Worm (Caenorhabditis elegans) whole organism, young adult: ENCODE results near the gene ssq-2.

Source experiments
- B0261.1 ChIP-seq: sonication (generic microtip); optimal IDR thresholded peaks from 2 replicates; lab custom pipeline; 2016; ENCODE audit warnings: mild to moderate bottlenecking, missing genetic modification characterization, moderate library complexity, missing compliant biosample characterization
- F22D6.2 ChIP-seq: sonication (generic microtip); optimal IDR thresholded peaks from 2 replicates; lab custom pipeline; 2016; ENCODE audit warnings: mild to moderate bottlenecking, missing genetic modification characterization, missing compliant biosample characterization
- F23B12.7 ChIP-seq: sonication (generic microtip); optimal IDR thresholded peaks from 2 replicates; lab custom pipeline; 2017; ENCODE audit warnings: missing genetic modification characterization, mild to moderate bottlenecking, missing compliant biosample characterization, antibody characterized with exemption, moderate library complexity; ENCODE audit not compliant: insufficient read depth
- T07F8.4 ChIP-seq: sonication (generic microtip); optimal IDR thresholded peaks from 2 replicates; lab custom pipeline; 2016; ENCODE audit warnings: mild to moderate bottlenecking, missing genetic modification characterization, moderate library complexity, missing compliant biosample characterization
- T26A5.8 ChIP-seq: sonication (generic microtip); optimal IDR thresholded peaks from 2 replicates; lab custom pipeline; 2016; ENCODE audit warnings: missing genetic modification characterization, missing compliant biosample characterization
- Y53G8AR.9 ChIP-seq: fragments of 200-800 bp; sonication (Bioruptor generic); conservative IDR thresholded peaks from 2 replicates; pipeline ENCODE4 v1.3.6; 2022; ENCODE audit warnings: missing genetic modification reagents, missing genetic modification characterization, missing compliant biosample characterization
- ZK185.1 ChIP-seq: sonication (generic microtip); optimal IDR thresholded peaks from 2 replicates; lab custom pipeline; 2016; ENCODE audit warnings: mild to moderate bottlenecking, missing genetic modification characterization, missing compliant biosample characterization; ENCODE audit not compliant: poor library complexity, severe bottlenecking
- ama-1 ChIP-seq, 3 experiments: fragments of 150-350 bp in 1 of 3; sonication (generic microtip) in 2 of 3; optimal IDR thresholded peaks; 2 replicates each; lab custom pipeline; 2014 to 2018; ENCODE audit warnings: missing biosample characterization in 2 of 3, missing genetic modification characterization in 2 of 3, missing genetic modification reagents in 2 of 3
- aptf-2 ChIP-seq: fragments of 200-800 bp; sonication (Bioruptor generic); conservative IDR thresholded peaks from 2 replicates; pipeline ENCODE4 v1.3.6; 2022; ENCODE audit warnings: missing genetic modification reagents, missing genetic modification characterization, missing compliant biosample characterization
- atf-7 ChIP-seq: sonication (generic microtip); optimal IDR thresholded peaks from 2 replicates; lab custom pipeline; 2017; ENCODE audit warnings: mild to moderate bottlenecking, missing genetic modification characterization, missing compliant biosample characterization
- ceh-100 ChIP-seq: fragments of 200-800 bp; sonication (Bioruptor generic); IDR thresholded peaks from 2 replicates; pipeline ENCODE4 v1.3.6; 2022; ENCODE audit warnings: missing genetic modification reagents, missing genetic modification characterization, missing compliant biosample characterization
- ceh-27 ChIP-seq: fragments of 200-800 bp; sonication (Bioruptor generic); optimal IDR thresholded peaks from 2 replicates; lab custom pipeline; 2018; ENCODE audit warnings: mild to moderate bottlenecking, missing genetic modification characterization, moderate library complexity, missing compliant biosample characterization
- ceh-91 ChIP-seq: fragments of 200-800 bp; sonication (Bioruptor generic); IDR thresholded peaks from 2 replicates; pipeline ENCODE4 v1.3.6; 2022; ENCODE audit warnings: missing genetic modification reagents, missing genetic modification characterization, missing compliant biosample characterization
- chd-7 ChIP-seq: sonication (generic microtip); optimal IDR thresholded peaks from 2 replicates; lab custom pipeline; 2016; ENCODE audit warnings: mild to moderate bottlenecking, missing genetic modification characterization, moderate library complexity, missing compliant biosample characterization
- dpff-1 ChIP-seq: sonication (generic microtip); optimal IDR thresholded peaks from 2 replicates; lab custom pipeline; 2017; ENCODE audit warnings: mild to moderate bottlenecking, missing genetic modification characterization, missing compliant biosample characterization
- ets-4 ChIP-seq: fragments of 200-800 bp; sonication (Bioruptor generic); optimal IDR thresholded peaks from 2 replicates; lab custom pipeline; 2018; ENCODE audit warnings: mild to moderate bottlenecking, missing genetic modification characterization, missing compliant biosample characterization
- him-1 ChIP-seq: sonication (generic microtip); optimal IDR thresholded peaks from 2 replicates; lab custom pipeline; 2016; ENCODE audit warnings: missing genotype, missing genetic modification reagents, missing genetic modification characterization, missing compliant biosample characterization
- hlh-12 ChIP-seq: sonication (generic microtip); optimal IDR thresholded peaks from 2 replicates; lab custom pipeline; 2016; ENCODE audit warnings: missing genetic modification characterization, missing compliant biosample characterization
- hlh-26 ChIP-seq: fragments of 200-800 bp; sonication (Bioruptor generic); conservative IDR thresholded peaks from 2 replicates; pipeline ENCODE4 v1.3.6; 2022; ENCODE audit warnings: missing genetic modification reagents, missing genetic modification characterization, missing compliant biosample characterization
- hmg-1.2 ChIP-seq: fragments of 200-800 bp; sonication (Bioruptor generic); IDR thresholded peaks from 2 replicates; pipeline ENCODE4 v1.3.6; 2022; ENCODE audit warnings: missing genetic modification reagents, missing genetic modification characterization, missing compliant biosample characterization
- let-607 ChIP-seq, 2 experiments: fragments of 200-800 bp in 1 of 2; sonication (Bioruptor generic) in 1 of 2; sonication (generic microtip) in 1 of 2; optimal IDR thresholded peaks; 2 replicates each; lab custom pipeline; 2016 to 2018; ENCODE audit warnings: mild to moderate bottlenecking in 2 of 2, missing compliant biosample characterization in 2 of 2, missing genetic modification characterization in 2 of 2, moderate library complexity in 2 of 2, missing genotype in 1 of 2
- lin-26 ChIP-seq: fragments of 200-800 bp; sonication (Bioruptor generic); IDR thresholded peaks from 2 replicates; pipeline ENCODE4 v1.3.6; 2022; ENCODE audit warnings: missing genetic modification reagents, missing genetic modification characterization, missing compliant biosample characterization
- lin-40 ChIP-seq: sonication (generic microtip); optimal IDR thresholded peaks from 2 replicates; lab custom pipeline; 2016; ENCODE audit warnings: missing genetic modification characterization, mild to moderate bottlenecking, missing compliant biosample characterization, missing genotype, missing genetic modification reagents
- lsy-27 ChIP-seq: sonication (generic microtip); optimal IDR thresholded peaks from 2 replicates; lab custom pipeline; 2017; ENCODE audit warnings: missing genetic modification characterization, mild to moderate bottlenecking, missing compliant biosample characterization, antibody characterized with exemption, missing genotype, borderline replicate concordance; ENCODE audit not compliant: insufficient read depth
- madf-10 ChIP-seq: sonication (generic microtip); optimal IDR thresholded peaks from 2 replicates; lab custom pipeline; 2016; ENCODE audit warnings: mild to moderate bottlenecking, missing genetic modification characterization, missing compliant biosample characterization
- madf-3 ChIP-seq: fragments of 200-800 bp; sonication (Bioruptor generic); IDR thresholded peaks from 2 replicates; pipeline ENCODE4 v1.3.6; 2022; ENCODE audit warnings: missing genetic modification reagents, missing genetic modification characterization, missing compliant biosample characterization
- madf-8 ChIP-seq: fragments of 200-800 bp; sonication (Bioruptor generic); conservative IDR thresholded peaks from 2 replicates; pipeline ENCODE4 v1.3.6; 2022; ENCODE audit warnings: missing genetic modification reagents, missing genetic modification characterization, missing compliant biosample characterization
- mel-28 ChIP-seq: sonication (generic microtip); optimal IDR thresholded peaks from 2 replicates; lab custom pipeline; 2016; ENCODE audit warnings: borderline replicate concordance, mild to moderate bottlenecking, missing genetic modification characterization, missing compliant biosample characterization
- nfya-2 ChIP-seq: fragments of 200-800 bp; sonication (Bioruptor generic); IDR thresholded peaks from 2 replicates; pipeline ENCODE4 v1.3.6; 2022; ENCODE audit warnings: missing genetic modification reagents, missing genetic modification characterization, missing compliant biosample characterization
- nfyb-1 ChIP-seq: fragments of 200-800 bp; sonication (Bioruptor generic); IDR thresholded peaks from 2 replicates; pipeline ENCODE4 v1.3.6; 2022; ENCODE audit warnings: missing genetic modification reagents, missing genetic modification characterization, missing compliant biosample characterization
- snpc-1.1 ChIP-seq: sonication (generic microtip); optimal IDR thresholded peaks from 2 replicates; lab custom pipeline; 2017; ENCODE audit warnings: missing genetic modification characterization, mild to moderate bottlenecking, missing compliant biosample characterization, antibody characterized with exemption, moderate library complexity, missing genotype, missing genetic modification reagents; ENCODE audit not compliant: insufficient read depth
- snpc-1.3 ChIP-seq: sonication (generic microtip); optimal IDR thresholded peaks from 2 replicates; lab custom pipeline; 2017; ENCODE audit warnings: missing genetic modification characterization, mild to moderate bottlenecking, missing compliant biosample characterization, antibody characterized with exemption, moderate library complexity, missing genotype, missing genetic modification reagents; ENCODE audit not compliant: insufficient read depth
- snpc-4 ChIP-seq, 5 experiments: fragments of 150-350 bp in 1 of 5; sonication (generic microtip) in 4 of 5; optimal IDR thresholded peaks; 2 replicates each; lab custom pipeline; 2014 to 2018; ENCODE audit warnings: missing genetic modification characterization in 5 of 5, missing biosample characterization in 3 of 5, antibody characterized with exemption in 2 of 5, mild to moderate bottlenecking in 2 of 5, missing compliant biosample characterization in 2 of 5, missing genotype in 2 of 5, moderate library complexity in 2 of 5, missing genetic modification reagents in 1 of 5
- xnd-1 ChIP-seq: sonication (generic microtip); optimal IDR thresholded peaks from 2 replicates; lab custom pipeline; 2016; ENCODE audit warnings: missing genotype, missing genetic modification reagents, missing genetic modification characterization, missing compliant biosample characterization
- ztf-28 ChIP-seq: fragments of 200-800 bp; sonication (Bioruptor generic); IDR thresholded peaks from 2 replicates; pipeline ENCODE4 v1.3.6; 2022; ENCODE audit warnings: missing genetic modification reagents, missing genetic modification characterization, missing compliant biosample characterization
- ztf-3 ChIP-seq: fragments of 200-800 bp; sonication (Bioruptor generic); optimal IDR thresholded peaks from 2 replicates; lab custom pipeline; 2018; ENCODE audit warnings: mild to moderate bottlenecking, missing genetic modification characterization, missing compliant biosample characterization
- ztf-6 ChIP-seq: fragments of 200-800 bp; sonication (Bioruptor generic); IDR thresholded peaks from 2 replicates; pipeline ENCODE4 v1.3.6; 2022; ENCODE audit warnings: missing genetic modification reagents, missing genetic modification characterization, missing compliant biosample characterization

The ssq-2 gene

ce11 chrIV:4986246-4986645 lies 9.7 kb upstream of the ssq-2 start, which contains the start of gene clec-177:
clec-177 (plus strand) TSS chrIV:4986546.
- TF ChIP-seq dpff-1 (no peak), ztf-3 (GFP tag; lab: Kevin White, UChicago) (no peak), nfya-2 (GFP tag; lab: Robert Waterston, UW) (no peak), ceh-91 (GFP tag; lab: Robert Waterston, UW) (no peak), hlh-26 (GFP tag; lab: Robert Waterston, UW) (no peak), snpc-1.1 (tag; lab: Kevin White, UChicago) (no peak), F22D6.2 (tag; lab: Kevin White, UChicago) (no peak), nfyb-1 (GFP tag; lab: Robert Waterston, UW) (no peak), aptf-2 (GFP tag; lab: Robert Waterston, UW) (no peak), ama-1 (optimal IDR thresholded peaks at IDR 0.05; lab: Kevin White, UChicago) (no peak), ama-1 (GFP tag; optimal IDR thresholded peaks at IDR 0.05; lab: Kevin White, UChicago) (no peak), ztf-6 (GFP tag; lab: Robert Waterston, UW) (no peak), snpc-4 (GFP tag; optimal IDR thresholded peaks at IDR 0.05; lab: Kevin White, UChicago) (no peak), snpc-4 (tag; optimal IDR thresholded peaks at IDR 0.05; lab: Kevin White, UChicago) (no peak), lin-26 (GFP tag; lab: Robert Waterston, UW) (no peak), madf-10 (tag; lab: Kevin White, UChicago) (no peak)

- TF ChIP-seq T07F8.4 (tag; lab: Kevin White, UChicago) (no peak), ceh-100 (GFP tag; lab: Robert Waterston, UW) (no peak), madf-3 (GFP tag; lab: Robert Waterston, UW) (no peak), ZK185.1 (tag; lab: Kevin White, UChicago) (no peak), F22D6.2 (tag; lab: Kevin White, UChicago) (no peak), B0261.1 (tag; lab: Kevin White, UChicago) (no peak), him-1 (no peak), lsy-27 (tag; lab: Kevin White, UChicago) (no peak), chd-7 (tag; lab: Kevin White, UChicago) (no peak), xnd-1 (tag; lab: Kevin White, UChicago) (no peak), ztf-28 (GFP tag; lab: Robert Waterston, UW) (no peak), snpc-1.1 (tag; lab: Kevin White, UChicago) (no peak), hmg-1.2 (GFP tag; lab: Robert Waterston, UW) (no peak)
Observed at ce11 chrIV:4988531-4988930, 7.4 kb upstream of the ssq-2 start, which contains the start of gene E03H12.7. E03H12.7 (minus strand) TSS chrIV:4988631.

- TF ChIP-seq ceh-27 (GFP tag; lab: Kevin White, UChicago): no peak
- TF ChIP-seq T26A5.8 (tag; lab: Kevin White, UChicago): no peak
- TF ChIP-seq Y53G8AR.9 (GFP tag; lab: Robert Waterston, UW): no peak
- no peak for TF ChIP-seq F23B12.7 (tag; lab: Kevin White, UChicago)
- no peak for TF ChIP-seq ets-4
- no peak for TF ChIP-seq madf-8 (GFP tag; lab: Robert Waterston, UW)
- no peak for TF ChIP-seq atf-7 (tag; lab: Kevin White, UChicago)
- TF ChIP-seq snpc-1.3 (tag; lab: Kevin White, UChicago): no peak
- TF ChIP-seq snpc-4 (GFP tag; optimal IDR thresholded peaks at IDR 0.05; lab: Kevin White, UChicago): no peak
- TF ChIP-seq snpc-4 (tag; optimal IDR thresholded peaks at IDR 0.05; lab: Kevin White, UChicago): no peak
- no peak for TF ChIP-seq hlh-12 (tag; lab: Kevin White, UChicago)
- TF ChIP-seq lin-40 (tag; lab: Kevin White, UChicago): no peak
- no peak for TF ChIP-seq mel-28
- TF ChIP-seq let-607 (tag; optimal IDR thresholded peaks at IDR 0.05; lab: Kevin White, UChicago): no peak
Observed at ce11 chrIV:4992089-4992488, 3.9 kb upstream of the ssq-2 start, which contains the start of gene str-162. str-162 (plus strand) TSS chrIV:4992389.
